Fruit fly (Drosophila melanogaster): ENCODE results near the gene CG13996.

CG13996 gene

dm6 chr2L:6050575-6050974 lies 29.9 kb downstream of the CG13996 start, which contains the start of gene CG9135:
CG9135 (plus strand) TSS chr2L:6050800.
- no peak for TF ChIP-seq CG17801 (GFP tag; optimal IDR thresholded peaks at IDR 0.05; ENCODE audit: partially characterized antibody)

- TF ChIP-seq CG17801 (GFP tag; optimal IDR thresholded peaks at IDR 0.05; ENCODE audit: partially characterized antibody), result peak; percentile 96
Measured at dm6 chr2L:6051212-6051621, 30.6 kb downstream of the CG13996 start.

- no peak for TF ChIP-seq CG17801 (GFP tag; optimal IDR thresholded peaks at IDR 0.05; ENCODE audit: partially characterized antibody)
Measured at dm6 chr2L:6053874-6054469, 33.3 kb downstream of the CG13996 start, which contains the start of gene CG13995. CG13995 (plus strand) TSS chr2L:6054302.

dm6 chr2L:6060210-6060609 lies 39.6 kb downstream of the CG13996 start, which contains the start of gene CG34180:
CG34180 (plus strand) TSS chr2L:6060510.
- TF ChIP-seq CG17801 (GFP tag; optimal IDR thresholded peaks at IDR 0.05; ENCODE audit: partially characterized antibody), result no peak

dm6 chr2L:6062382-6063082 lies 41.9 kb downstream of the CG13996 start, which contains the start of the genes ND-51 and CG13994:
ND-51 (minus strand) TSS chr2L:6062757.
CG13994 (plus strand) TSS chr2L:6062989.
- peak; percentile 83 for TF ChIP-seq CG17801 (GFP tag; optimal IDR thresholded peaks at IDR 0.05; ENCODE audit: partially characterized antibody)

- TF ChIP-seq CG17801 (GFP tag; optimal IDR thresholded peaks at IDR 0.05; ENCODE audit: partially characterized antibody), result peak; percentile 99
Measured at dm6 chr2L:6065823-6066222, 45.2 kb downstream of the CG13996 start, which contains the start of the genes Fbw5 and CG9147. Fbw5 (minus strand) TSS chr2L:6065953. CG9147 (plus strand) TSS chr2L:6065997.

- TF ChIP-seq CG17801 (GFP tag; optimal IDR thresholded peaks at IDR 0.05; ENCODE audit: partially characterized antibody), result no peak
Measured at dm6 chr2L:6068544-6069251, 48.1 kb downstream of the CG13996 start, which contains the start of the genes CG9150 and Pfdn1. CG9150 (minus strand) TSS chr2L:6068594. Pfdn1 (plus strand) TSS chr2L:6069079.

dm6 chr2L:6070656-6071231 lies 50.1 kb downstream of the CG13996 start, which contains the start of the genes CG9154 and Kr-h2:
CG9154 (minus strand) TSS chr2L:6070686.
Kr-h2 (plus strand) TSS chr2L:6070990.
- no peak for TF ChIP-seq CG17801 (GFP tag; optimal IDR thresholded peaks at IDR 0.05; ENCODE audit: partially characterized antibody)
